Worm (Caenorhabditis elegans): ENCODE measurements around the gene Y44A6D.6.
A peak's percentile ranks its signal among the peaks of the same experiment; 100 is the strongest.

Gene Y44A6D.6

DNA sequence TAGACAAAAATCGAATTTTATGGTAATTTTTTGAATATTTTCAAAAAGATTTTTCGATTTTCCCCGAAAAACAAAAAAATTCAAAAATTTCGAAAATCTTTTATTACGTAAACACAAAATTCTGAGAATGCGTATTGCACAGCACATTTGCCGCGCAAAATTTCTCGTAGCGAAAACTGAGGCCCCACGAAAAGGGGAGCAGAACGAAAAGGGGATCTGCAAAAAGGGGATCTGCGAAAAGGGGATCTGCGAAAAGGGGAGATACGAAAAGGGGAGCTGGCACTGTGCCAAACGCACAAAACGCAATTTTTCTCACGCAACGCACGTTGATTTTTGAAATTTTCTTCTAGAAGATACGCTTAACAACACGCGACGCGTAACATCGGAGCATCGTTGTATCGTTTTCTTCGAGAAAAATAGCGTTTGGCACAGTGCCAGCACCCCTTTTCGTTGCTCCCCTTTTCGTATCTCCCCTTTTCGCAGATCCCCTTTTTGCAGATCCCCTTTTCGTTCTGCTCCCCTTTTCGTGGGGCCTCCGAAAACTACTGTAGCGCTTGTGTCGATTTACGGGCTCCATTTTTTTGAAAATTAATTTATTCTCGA, 32.3 kb downstream of the Y44A6D.6 start:
- TF ChIP-seq C08G9.2 (tag; optimal IDR thresholded peaks at IDR 0.05) (peak; percentile 63), ceh-34 (tag; optimal IDR thresholded peaks at IDR 0.05) (peak; percentile 10), rnt-1 (tag; optimal IDR thresholded peaks at IDR 0.05) (peak; percentile 11), ceh-31 (tag; optimal IDR thresholded peaks at IDR 0.05) (peak; percentile 62), ref-2 (tag; optimal IDR thresholded peaks at IDR 0.05) (peak; percentile 49), tbx-2 (tag; optimal IDR thresholded peaks at IDR 0.05) (peak; percentile 35), tbx-7 (tag; optimal IDR thresholded peaks at IDR 0.05) (peak; percentile 4)

DNA sequence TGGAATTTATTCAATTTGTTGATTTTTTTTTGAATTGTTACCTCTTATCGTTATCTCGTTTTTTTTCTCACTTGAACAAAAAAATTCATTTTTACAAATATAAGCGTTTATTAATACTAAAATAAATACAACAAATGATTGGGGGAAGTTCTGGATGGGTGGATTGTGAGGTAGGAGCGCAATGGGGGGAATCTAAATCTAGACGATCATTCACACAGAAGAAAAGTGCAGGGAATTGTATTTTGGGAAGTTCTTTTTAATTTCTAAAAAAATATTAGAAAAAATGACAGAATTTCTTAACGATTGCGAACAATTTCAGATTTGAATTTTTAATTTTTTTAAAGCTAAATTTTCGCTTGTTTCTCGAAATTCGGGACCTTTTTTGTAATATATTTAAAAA, 34.3 kb downstream of the Y44A6D.6 start:
- TF ChIP-seq pha-4 (tag; optimal IDR thresholded peaks at IDR 0.05) (no peak), madf-2 (tag; optimal IDR thresholded peaks at IDR 0.05) (no peak), pros-1 (tag; optimal IDR thresholded peaks at IDR 0.05) (no peak)

DNA sequence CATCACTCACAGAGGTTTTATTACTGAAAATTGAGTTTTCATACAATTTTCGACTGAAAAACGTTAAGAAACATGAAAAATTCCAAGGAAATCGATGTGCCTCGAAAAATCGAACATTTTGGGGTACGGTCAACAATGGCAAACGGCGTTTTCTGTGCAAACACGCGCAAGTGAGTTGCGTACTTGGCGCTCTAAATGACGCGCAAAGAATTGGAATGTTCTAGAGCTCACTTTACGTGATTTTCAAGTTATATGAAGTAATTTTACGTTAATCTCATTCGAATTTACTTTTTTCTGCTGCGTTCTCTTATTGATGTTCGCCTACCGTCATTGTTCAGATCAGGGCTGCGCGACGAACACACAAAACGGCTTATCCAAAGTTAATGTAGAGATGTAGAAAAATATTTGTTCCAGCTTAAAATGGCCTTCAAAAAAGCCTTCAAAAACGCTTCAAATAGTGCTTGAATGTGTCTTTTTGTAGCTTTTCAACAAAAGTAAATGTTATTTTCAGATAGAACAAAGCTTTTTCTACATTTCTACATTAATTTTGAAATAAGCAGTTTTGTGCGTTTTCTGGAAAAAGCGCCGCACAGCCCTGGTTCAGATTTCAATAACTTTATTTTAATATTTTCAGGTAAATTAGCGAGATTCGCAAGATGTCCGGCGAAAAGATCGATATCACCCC, 38.5 kb downstream of the Y44A6D.6 start, which contains the start of the genes F31D4.2 and fkb-6:
F31D4.2 (minus strand) TSS at position 23 of the 685 bp plus-strand sequence.
fkb-6 (plus strand) TSS at position 635 of the 685 bp plus-strand sequence.
- no peak for TF ChIP-seq ets-4 (tag; optimal IDR thresholded peaks at IDR 0.05)
- no peak for TF ChIP-seq elt-4 (tag; optimal IDR thresholded peaks at IDR 0.05)
- no peak for TF ChIP-seq ceh-30 (tag; optimal IDR thresholded peaks at IDR 0.05)
- no peak for TF ChIP-seq ceh-45 (GFP tag; IDR thresholded peaks at IDR 0.05)
- no peak for TF ChIP-seq C38D4.7 (GFP tag; optimal IDR thresholded peaks at IDR 0.05)
- no peak for TF ChIP-seq lin-11 (tag; optimal IDR thresholded peaks at IDR 0.05)
- TF ChIP-seq unc-55 (GFP tag; optimal IDR thresholded peaks at IDR 0.05), result peak; percentile 63
- peak; percentile 8 for TF ChIP-seq pax-1 (tag; optimal IDR thresholded peaks at IDR 0.05)
- TF ChIP-seq syd-9 (tag; optimal IDR thresholded peaks at IDR 0.05), result no peak
- TF ChIP-seq ceh-14 (tag; optimal IDR thresholded peaks at IDR 0.05), result no peak
- peak; percentile 4 for TF ChIP-seq pha-2 (tag; optimal IDR thresholded peaks at IDR 0.05)
- TF ChIP-seq hlh-15 (tag; optimal IDR thresholded peaks at IDR 0.05), result no peak
- TF ChIP-seq ceh-6 (GFP tag; optimal IDR thresholded peaks at IDR 0.05), result no peak
- no peak for TF ChIP-seq T23F11.4 (GFP tag; optimal IDR thresholded peaks at IDR 0.05)
- peak; percentile 22 for TF ChIP-seq hlh-30 (tag; optimal IDR thresholded peaks at IDR 0.05; ENCODE audit: insufficient read depth)
- no peak for TF ChIP-seq nhr-232 (tag; optimal IDR thresholded peaks at IDR 0.05)
- no peak for TF ChIP-seq ceh-18 (tag; optimal IDR thresholded peaks at IDR 0.05)
- no peak for TF ChIP-seq tbx-7 (tag; optimal IDR thresholded peaks at IDR 0.05)
- TF ChIP-seq sdc-2 (tag; optimal IDR thresholded peaks at IDR 0.05), result no peak
- no peak for TF ChIP-seq pqm-1 (tag; optimal IDR thresholded peaks at IDR 0.05)
- no peak for TF ChIP-seq hlh-6 (tag; optimal IDR thresholded peaks at IDR 0.05)
- TF ChIP-seq mec-3 (tag; optimal IDR thresholded peaks at IDR 0.05; ENCODE audit: borderline replicate concordance), result no peak
- TF ChIP-seq dmd-4 (tag; optimal IDR thresholded peaks at IDR 0.05; ENCODE audit: borderline replicate concordance), result no peak
- no peak for TF ChIP-seq ceh-2 (tag; optimal IDR thresholded peaks at IDR 0.05)
- no peak for TF ChIP-seq C08G9.2 (tag; optimal IDR thresholded peaks at IDR 0.05)
- no peak for TF ChIP-seq fkh-6 (tag; optimal IDR thresholded peaks at IDR 0.05)
- no peak for TF ChIP-seq ahr-1 (tag; optimal IDR thresholded peaks at IDR 0.05)
- no peak for TF ChIP-seq lim-6 (tag; optimal IDR thresholded peaks at IDR 0.05)
- no peak for TF ChIP-seq ref-2 (tag; optimal IDR thresholded peaks at IDR 0.05)
- TF ChIP-seq unc-3 (GFP tag; conservative IDR thresholded peaks at IDR 0.05), result no peak
- no peak for TF ChIP-seq unc-3 (tag; optimal IDR thresholded peaks at IDR 0.05)
- no peak for TF ChIP-seq ceh-24 (tag; optimal IDR thresholded peaks at IDR 0.05)
- TF ChIP-seq pros-1 (tag; optimal IDR thresholded peaks at IDR 0.05), result no peak
- TF ChIP-seq pat-9 (tag; optimal IDR thresholded peaks at IDR 0.05), result no peak
- no peak for TF ChIP-seq madf-2 (tag; optimal IDR thresholded peaks at IDR 0.05)
- no peak for TF ChIP-seq ceh-9 (tag; optimal IDR thresholded peaks at IDR 0.05)
- TF ChIP-seq K02D7.2 (tag; optimal IDR thresholded peaks at IDR 0.05), result no peak
- TF ChIP-seq elt-2 (tag; optimal IDR thresholded peaks at IDR 0.05), result no peak
- TF ChIP-seq odd-2 (tag; optimal IDR thresholded peaks at IDR 0.05), result no peak
- no peak for TF ChIP-seq hlh-13 (GFP tag; optimal IDR thresholded peaks at IDR 0.05)
- no peak for TF ChIP-seq sox-4 (tag; optimal IDR thresholded peaks at IDR 0.05)
- TF ChIP-seq rnt-1 (tag; optimal IDR thresholded peaks at IDR 0.05), result no peak
- TF ChIP-seq ztf-16 (tag; optimal IDR thresholded peaks at IDR 0.05), result no peak
